Worm (Caenorhabditis elegans) whole organism, L4/young adult: Measurements from ENCODE around the gene ubq-1.

Source experiments
- W03F9.2 ChIP-seq: fragments of 150-350 bp; optimal IDR thresholded peaks from 2 replicates; lab custom pipeline; 2014; ENCODE audit warnings: missing biosample characterization, missing genetic modification characterization
- him-1 ChIP-seq: sonication (generic microtip); optimal IDR thresholded peaks from 2 replicates; lab custom pipeline; 2016; ENCODE audit warnings: missing genotype, missing genetic modification reagents, missing genetic modification characterization, missing compliant biosample characterization

ce11 chrIII:5897468-5897867 lies 42.6 kb upstream of the ubq-1 start:
- TF ChIP-seq him-1 (no peak), W03F9.2 (no peak)
